Worm (Caenorhabditis elegans): ENCODE results near the gene nhr-34.

Gene nhr-34

ce11 chrIV:9672434-9672833 is 3.0 kb downstream of the nhr-34 start (continued):
- TF ChIP-seq skn-1 (tag; optimal IDR thresholded peaks at IDR 0.05) = no peak
- no peak for TF ChIP-seq mab-9 (GFP tag; IDR thresholded peaks at IDR 0.05)
- TF ChIP-seq fkh-10 (GFP tag; optimal IDR thresholded peaks at IDR 0.05) = no peak
- no peak for TF ChIP-seq unc-30 (tag; optimal IDR thresholded peaks at IDR 0.05)
- TF ChIP-seq unc-86 (tag; optimal IDR thresholded peaks at IDR 0.05) = no peak
- peak; percentile 38; the same call in 1 of the 2 replicates for TF ChIP-seq grh-1 (GFP tag; IDR thresholded peaks at IDR 0.05)
- no peak for TF ChIP-seq hpl-2 (GFP tag; optimal IDR thresholded peaks at IDR 0.05)

DNA sequence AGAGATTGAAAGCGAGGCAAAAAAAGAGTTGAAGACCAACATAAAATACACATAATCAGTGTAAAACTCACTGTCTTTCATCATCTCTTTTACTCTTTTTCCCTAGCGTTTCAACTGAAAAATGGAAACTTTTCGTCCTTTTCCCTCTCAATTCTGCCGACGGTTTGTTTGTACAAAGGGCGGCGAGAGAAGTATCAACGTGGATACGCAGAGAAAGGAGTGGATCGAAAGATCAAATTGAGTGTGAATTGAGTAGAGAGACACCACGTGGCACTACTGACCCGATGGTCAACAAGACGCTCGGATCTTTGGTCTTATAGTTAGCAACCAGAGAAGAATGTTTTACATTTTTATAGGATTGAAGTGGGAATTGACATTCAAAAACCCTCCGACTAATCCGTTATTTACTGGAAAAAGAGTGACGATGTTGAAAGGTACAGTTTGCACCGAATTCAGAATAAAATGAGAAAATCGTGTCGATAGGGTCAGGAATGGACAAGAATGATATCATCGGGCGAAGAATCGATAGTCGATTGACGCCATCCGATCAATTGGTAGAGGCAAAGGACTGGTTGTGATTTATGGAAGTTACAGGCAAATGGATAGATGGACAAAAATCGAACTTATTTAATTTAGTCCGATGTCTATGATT is 4.3 kb downstream of the nhr-34 start:
- TF ChIP-seq unc-130 (tag; optimal IDR thresholded peaks at IDR 0.05) (peak; percentile 20), swsn-7 (tag; optimal IDR thresholded peaks at IDR 0.05) (peak; percentile 43), fos-1 (tag; optimal IDR thresholded peaks at IDR 0.05) (peak; percentile 16), F16B12.6 (tag; optimal IDR thresholded peaks at IDR 0.05) (no peak), efl-3 (GFP tag; optimal IDR thresholded peaks at IDR 0.05) (no peak), nhr-71 (tag; optimal IDR thresholded peaks at IDR 0.05) (peak; percentile 88), C34B4.2 (tag; optimal IDR thresholded peaks at IDR 0.05) (no peak), grh-1 (GFP tag; IDR thresholded peaks at IDR 0.05) (0 out of 2 replicates have a peak, but pooled peaks have one; percentile 16), unc-62 (GFP tag; optimal IDR thresholded peaks at IDR 0.05) (no peak), irx-1 (tag; optimal IDR thresholded peaks at IDR 0.05) (peak; percentile 50), nhr-19 (GFP tag; conservative IDR thresholded peaks at IDR 0.05) (peak; percentile 62), lsy-2 (tag; optimal IDR thresholded peaks at IDR 0.05) (peak; percentile 53 to 64), ceh-63 (GFP tag; optimal IDR thresholded peaks at IDR 0.05) (no peak), elt-2 (tag; optimal IDR thresholded peaks at IDR 0.05) (peak; percentile 60), unc-98 (GFP tag; IDR thresholded peaks at IDR 0.05) (no peak), lir-3 (tag; optimal IDR thresholded peaks at IDR 0.05; ENCODE audit: poor library complexity) (peak; percentile 29), hpl-2 (GFP tag; optimal IDR thresholded peaks at IDR 0.05) (peak; percentile 58), ztf-4 (tag; optimal IDR thresholded peaks at IDR 0.05) (peak; percentile 45), efl-1 (optimal IDR thresholded peaks at IDR 0.05) (peak; percentile 7 to 40), efl-1 (GFP tag; optimal IDR thresholded peaks at IDR 0.05 in 1 of 2) (peak; percentile 6 to 87), tbx-2 (tag; optimal IDR thresholded peaks at IDR 0.05) (peak; percentile 74), snu-23 (GFP tag; optimal IDR thresholded peaks at IDR 0.05) (peak; percentile 83), nhr-77 (tag; optimal IDR thresholded peaks at IDR 0.05) (peak; percentile 79), unc-30 (tag; optimal IDR thresholded peaks at IDR 0.05) (no peak), nhr-237 (tag; optimal IDR thresholded peaks at IDR 0.05) (peak; percentile 46), lin-14 (GFP tag; optimal IDR thresholded peaks at IDR 0.05) (peak; percentile 89), xbp-1 (tag; optimal IDR thresholded peaks at IDR 0.05) (peak; percentile 51), nhr-85 (tag) (peak; percentile 98), mep-1 (tag; optimal IDR thresholded peaks at IDR 0.05) (peak; percentile 73), dpl-1 (GFP tag; optimal IDR thresholded peaks at IDR 0.05) (peak in 2 of 3 experiments; percentile 14 to 39), fkh-8 (tag; optimal IDR thresholded peaks at IDR 0.05) (no peak), rnt-1 (tag; optimal IDR thresholded peaks at IDR 0.05) (peak; percentile 30), zag-1 (tag; optimal IDR thresholded peaks at IDR 0.05) (no peak), pqm-1 (tag; optimal IDR thresholded peaks at IDR 0.05) (no peak), nhr-20 (tag; optimal IDR thresholded peaks at IDR 0.05) (peak; percentile 97), zip-4 (GFP tag; optimal IDR thresholded peaks at IDR 0.05) (no peak), mdl-1 (tag; optimal IDR thresholded peaks at IDR 0.05) (peak; percentile 46 to 96), skn-1 (tag; optimal IDR thresholded peaks at IDR 0.05) (peak; percentile 61), jun-1 (tag; optimal IDR thresholded peaks at IDR 0.05) (peak; percentile 10), nhr-90 (tag; optimal IDR thresholded peaks at IDR 0.05; ENCODE audit: poor library complexity) (peak; percentile 70), lin-39 (tag; optimal IDR thresholded peaks at IDR 0.05) (no peak), blmp-1 (tag; optimal IDR thresholded peaks at IDR 0.05) (peak; percentile 84), elt-3 (tag; optimal IDR thresholded peaks at IDR 0.05) (peak in 4 of 6 experiments; percentile 13 to 68 (median 24)), egl-27 (tag; optimal IDR thresholded peaks at IDR 0.05) (peak in 1 of 2 experiments; percentile 25), ceh-88 (GFP tag; IDR thresholded peaks at IDR 0.05) (0 out of 2 replicates have a peak, but pooled peaks have one; percentile 10), lin-13 (GFP tag; optimal IDR thresholded peaks at IDR 0.05) (peak; percentile 11), C16A3.4 (tag; optimal IDR thresholded peaks at IDR 0.05) (peak; percentile 40)
